Worm (Caenorhabditis elegans): ENCODE data around the gene zfp-2.

Gene zfp-2

ce11 chrII:9544386-9544785, 13.1 kb upstream of the zfp-2 start, which contains the start of gene sra-7:
sra-7 (plus strand) TSS chrII:9544686.
- no peak for TF ChIP-seq lin-13 (GFP tag; optimal IDR thresholded peaks at IDR 0.05)
- no peak for TF ChIP-seq ceh-88 (GFP tag; IDR thresholded peaks at IDR 0.05)
- TF ChIP-seq F16B12.6 (tag; optimal IDR thresholded peaks at IDR 0.05), result no peak
- no peak for TF ChIP-seq nhr-71 (tag; optimal IDR thresholded peaks at IDR 0.05)
- TF ChIP-seq fkh-8 (tag; optimal IDR thresholded peaks at IDR 0.05), result peak; percentile 10
- TF ChIP-seq alr-1 (tag; optimal IDR thresholded peaks at IDR 0.05; ENCODE audit: borderline replicate concordance), result no peak

- no peak for TF ChIP-seq nhr-237 (tag; optimal IDR thresholded peaks at IDR 0.05)
Measured at ce11 chrII:9550718-9551117, 6.7 kb upstream of the zfp-2 start, which contains the start of gene sra-6. sra-6 (minus strand) TSS chrII:9550818.

- TF ChIP-seq efl-1 (optimal IDR thresholded peaks at IDR 0.05) (no peak), efl-1 (GFP tag; optimal IDR thresholded peaks at IDR 0.05 in 1 of 2) (peak in 1 of 2 experiments; percentile 43), nhr-11 (tag; optimal IDR thresholded peaks at IDR 0.05) (no peak)
Measured at ce11 chrII:9551536-9551935, 5.9 kb upstream of the zfp-2 start, which contains the start of gene F35H8.12. F35H8.12 (plus strand) TSS chrII:9551836.

- TF ChIP-seq ets-5 (GFP tag; IDR thresholded peaks at IDR 0.05) (no peak), blmp-1 (tag; optimal IDR thresholded peaks at IDR 0.05) (no peak), zag-1 (tag; optimal IDR thresholded peaks at IDR 0.05) (no peak), alr-1 (tag; optimal IDR thresholded peaks at IDR 0.05; ENCODE audit: borderline replicate concordance) (no peak)
Measured at ce11 chrII:9553179-9553578, 4.3 kb upstream of the zfp-2 start, which contains the start of gene F35H8.1. F35H8.1 (minus strand) TSS chrII:9553279.

- TF ChIP-seq sup-37 (GFP tag; optimal IDR thresholded peaks at IDR 0.05) (no peak), nhr-20 (tag; optimal IDR thresholded peaks at IDR 0.05) (peak; percentile 9), efl-1 (optimal IDR thresholded peaks at IDR 0.05) (no peak), efl-1 (GFP tag; optimal IDR thresholded peaks at IDR 0.05 in 1 of 2) (no peak), lin-14 (GFP tag; optimal IDR thresholded peaks at IDR 0.05) (peak; percentile 45), blmp-1 (tag; optimal IDR thresholded peaks at IDR 0.05) (peak; percentile 79), tlp-1 (tag; optimal IDR thresholded peaks at IDR 0.05) (no peak), mep-1 (tag; optimal IDR thresholded peaks at IDR 0.05) (no peak), lin-35 (GFP tag; optimal IDR thresholded peaks at IDR 0.05) (peak in 1 of 2 experiments; percentile 25), vab-15 (tag; optimal IDR thresholded peaks at IDR 0.05) (no peak), unc-130 (tag; optimal IDR thresholded peaks at IDR 0.05) (peak; percentile 49), nhr-71 (tag; optimal IDR thresholded peaks at IDR 0.05) (no peak), nhr-76 (tag; optimal IDR thresholded peaks at IDR 0.05) (no peak), alr-1 (tag; optimal IDR thresholded peaks at IDR 0.05; ENCODE audit: borderline replicate concordance) (no peak), nhr-77 (tag; optimal IDR thresholded peaks at IDR 0.05) (no peak), nhr-85 (tag) (peak; percentile 77), xbp-1 (tag; optimal IDR thresholded peaks at IDR 0.05) (no peak), elt-3 (tag; optimal IDR thresholded peaks at IDR 0.05) (peak in 1 of 6 experiments; percentile 29), grh-1 (GFP tag; IDR thresholded peaks at IDR 0.05) (peak; percentile 43; the same call in 1 of the 2 replicates), isw-1 (GFP tag; IDR thresholded peaks at IDR 0.05) (no peak)
Measured at ce11 chrII:9554925-9555553, 2.4 kb upstream of the zfp-2 start, which contains the start of gene F35H8.2. F35H8.2 (plus strand) TSS chrII:9555503.

ce11 chrII:9556582-9556981, 868 bp upstream of the zfp-2 start:
- TF ChIP-seq efl-3 (GFP tag; optimal IDR thresholded peaks at IDR 0.05), result no peak
- TF ChIP-seq zag-1 (tag; optimal IDR thresholded peaks at IDR 0.05), result no peak
- TF ChIP-seq nhr-84 (tag; optimal IDR thresholded peaks at IDR 0.05), result no peak
- no peak for TF ChIP-seq isw-1 (GFP tag; IDR thresholded peaks at IDR 0.05)

ce11 chrII:9558906-9559305, 1.5 kb downstream of the zfp-2 start:
- TF ChIP-seq nhr-76 (tag; optimal IDR thresholded peaks at IDR 0.05) (no peak), swsn-7 (tag; optimal IDR thresholded peaks at IDR 0.05) (no peak), nhr-85 (tag) (no peak), nhr-47 (tag; optimal IDR thresholded peaks at IDR 0.05) (no peak), jun-1 (tag; optimal IDR thresholded peaks at IDR 0.05) (no peak)

All from whole organism, L1 larva.